Fruit fly (Drosophila melanogaster) whole organism, embryonic: ENCODE measurements around the gene SPH93.
A peak's percentile ranks its signal among the peaks of the same experiment; 100 is the strongest.

ENCODE experiments used
- Adf1 ChIP-seq: fragments of 200-800 bp; sonication (Bioruptor generic); IDR thresholded peaks from 2 replicates; pipeline ENCODE4 v1.3.6; 2022; ENCODE audit warnings: missing biosample characterization, missing genetic modification characterization
- Atf6 ChIP-seq: fragments of 200-800 bp; sonication (Bioruptor generic); IDR thresholded peaks from 2 replicates; pipeline ENCODE4 v1.3.6; 2022; ENCODE audit warnings: missing biosample characterization, missing genetic modification characterization
- Awh ChIP-seq: fragments of 200-800 bp; sonication (Bioruptor generic); IDR thresholded peaks from 2 replicates; pipeline ENCODE4, ENCODE4 v1.3.6; 2022; ENCODE audit warnings: missing biosample characterization, missing genetic modification characterization
- BEAF-32 ChIP-seq: fragments of 200-800 bp; sonication (Bioruptor generic); optimal IDR thresholded peaks from 3 replicates; lab custom pipeline; 2017; ENCODE audit warnings: missing biosample characterization, missing genetic modification characterization, mild to moderate bottlenecking, moderate library complexity, missing genetic modification reagents
- CG10147 ChIP-seq: fragments of 200-800 bp; sonication (Bioruptor generic); optimal IDR thresholded peaks from 2 replicates; lab custom pipeline; 2019; ENCODE audit warnings: missing biosample characterization, mild to moderate bottlenecking, missing genetic modification characterization, moderate library complexity
- CG1024 ChIP-seq: fragments of 200-800 bp; sonication (Bioruptor generic); IDR thresholded peaks from 2 replicates; pipeline ENCODE4 v1.3.6; 2022; ENCODE audit warnings: missing biosample characterization, missing genetic modification characterization
- CG10267 ChIP-seq: fragments of 200-800 bp; sonication (Bioruptor generic); optimal IDR thresholded peaks from 2 replicates; lab custom pipeline; 2018; ENCODE audit warnings: missing biosample characterization, mild to moderate bottlenecking, missing genetic modification characterization, moderate library complexity
- CG11504 ChIP-seq: fragments of 200-800 bp; sonication (Bioruptor generic); optimal IDR thresholded peaks from 3 replicates; lab custom pipeline; 2019; ENCODE audit warnings: missing biosample characterization, mild to moderate bottlenecking, missing genetic modification characterization, moderate library complexity
- CG11695 ChIP-seq: fragments of 200-800 bp; sonication (Bioruptor generic); IDR thresholded peaks from 3 replicates; pipeline ENCODE4 v1.3.6; 2022; ENCODE audit warnings: missing biosample characterization, missing genetic modification characterization
- CG12219 ChIP-seq: fragments of 200-800 bp; sonication (Bioruptor generic); optimal IDR thresholded peaks from 3 replicates; lab custom pipeline; 2018; ENCODE audit warnings: missing biosample characterization, mild to moderate bottlenecking, missing genetic modification characterization
- CG13424 ChIP-seq: fragments of 200-800 bp; sonication (Bioruptor generic); optimal IDR thresholded peaks from 2 replicates; lab custom pipeline; 2019; ENCODE audit warnings: missing biosample characterization, mild to moderate bottlenecking, missing genetic modification characterization, moderate library complexity
- CG14014 ChIP-seq: fragments of 200-800 bp; sonication (Bioruptor generic); IDR thresholded peaks from 2 replicates; pipeline ENCODE4 v1.3.6; 2022; ENCODE audit warnings: missing biosample characterization, missing genetic modification characterization
- CG15269 ChIP-seq: fragments of 200-800 bp; sonication (Bioruptor generic); optimal IDR thresholded peaks from 2 replicates; lab custom pipeline; 2018; ENCODE audit warnings: missing biosample characterization, mild to moderate bottlenecking, missing genetic modification characterization, moderate library complexity
- CG18599 ChIP-seq: fragments of 200-800 bp; sonication (Bioruptor generic); optimal IDR thresholded peaks from 3 replicates; lab custom pipeline; 2017; ENCODE audit warnings: missing biosample characterization, missing genetic modification characterization, mild to moderate bottlenecking, moderate library complexity, missing genetic modification reagents
- CG2120 ChIP-seq: fragments of 200-800 bp; sonication (Bioruptor generic); optimal IDR thresholded peaks from 3 replicates; lab custom pipeline; 2016; ENCODE audit warnings: missing biosample characterization, missing genetic modification characterization
- CG31441 ChIP-seq: fragments of 200-800 bp; sonication (Bioruptor generic); IDR thresholded peaks from 2 replicates; pipeline ENCODE4 v1.3.6; 2022; ENCODE audit warnings: missing biosample characterization, missing genetic modification characterization
- CG4360 ChIP-seq: fragments of 200-800 bp; sonication (Bioruptor generic); IDR thresholded peaks from 2 replicates; pipeline ENCODE4 v1.3.6; 2022; ENCODE audit warnings: missing biosample characterization, missing genetic modification characterization
- CG8089 ChIP-seq: fragments of 200-800 bp; sonication (Bioruptor generic); optimal IDR thresholded peaks from 3 replicates; lab custom pipeline; 2016; ENCODE audit warnings: missing biosample characterization, missing genetic modification characterization
- D ChIP-seq, 2 experiments: fragments of 200-800 bp in 1 of 2; fragments of >200 bp in 1 of 2; sonication (Bioruptor generic) in 1 of 2; optimal IDR thresholded peaks; 2 replicates in 1 of 2; 3 replicates in 1 of 2; lab custom pipeline; 2017; ENCODE audit warnings: mild to moderate bottlenecking in 1 of 2, missing biosample characterization in 1 of 2, missing genetic modification characterization in 1 of 2, missing genetic modification reagents in 1 of 2
- Dip2 ChIP-seq: fragments of 200-800 bp; sonication (Bioruptor generic); IDR thresholded peaks from 2 replicates; pipeline ENCODE4 v1.3.6; 2022; ENCODE audit warnings: missing biosample characterization, missing genetic modification characterization
- Dll ChIP-seq: fragments of 200-800 bp; sonication (Bioruptor generic); IDR thresholded peaks from 4 replicates; pipeline ENCODE4 v1.3.6; 2022; ENCODE audit warnings: missing biosample characterization, missing genetic modification characterization; ENCODE audit not compliant: partially characterized antibody
- Fer1 ChIP-seq: fragments of 200-800 bp; sonication (Bioruptor generic); optimal IDR thresholded peaks from 2 replicates; lab custom pipeline; 2017; ENCODE audit warnings: missing biosample characterization, mild to moderate bottlenecking, missing genetic modification characterization
- Hmr ChIP-seq: fragments of 200-800 bp; sonication (Bioruptor generic); optimal IDR thresholded peaks from 3 replicates; lab custom pipeline; 2017; ENCODE audit warnings: mild to moderate bottlenecking, missing biosample characterization, missing genetic modification reagents, missing genetic modification characterization
- Hsf ChIP-seq: fragments of 200-800 bp; sonication (Bioruptor generic); optimal IDR thresholded peaks from 3 replicates; lab custom pipeline; 2016; ENCODE audit warnings: missing biosample characterization, missing genetic modification characterization
- MESR4 ChIP-seq: fragments of 200-800 bp; sonication (Bioruptor generic); optimal IDR thresholded peaks from 2 replicates; lab custom pipeline; 2018; ENCODE audit warnings: missing biosample characterization, mild to moderate bottlenecking, missing genetic modification characterization, moderate library complexity
- Med ChIP-seq: fragments of 200-800 bp; sonication (Bioruptor generic); peaks from one replicate; lab custom pipeline; 2016; ENCODE audit warnings: missing biosample characterization, missing genetic modification characterization, mild to moderate bottlenecking, inconsistent platforms, moderate library complexity
- NC2α ChIP-seq: fragments of 200-800 bp; sonication (Bioruptor generic); optimal IDR thresholded peaks from 2 replicates; lab custom pipeline; 2016; ENCODE audit warnings: missing biosample characterization, missing genetic modification characterization
- Nf-YB ChIP-seq: fragments of 200-800 bp; sonication (Bioruptor generic); optimal IDR thresholded peaks from 3 replicates; lab custom pipeline; 2019; ENCODE audit warnings: missing biosample characterization, mild to moderate bottlenecking, missing genetic modification characterization, moderate library complexity
- PHDP ChIP-seq: fragments of 200-800 bp; sonication (Bioruptor generic); optimal IDR thresholded peaks from 3 replicates; lab custom pipeline; 2018; ENCODE audit warnings: missing biosample characterization, mild to moderate bottlenecking, missing genetic modification characterization, moderate library complexity
- Sox102F ChIP-seq: fragments of 200-800 bp; sonication (Bioruptor generic); optimal IDR thresholded peaks from 2 replicates; lab custom pipeline; 2018; ENCODE audit warnings: missing biosample characterization, mild to moderate bottlenecking, missing genetic modification characterization, moderate library complexity
- Xrp1 ChIP-seq: fragments of 200-800 bp; sonication (Bioruptor generic); IDR thresholded peaks from 2 replicates; pipeline ENCODE4 v1.3.6; 2022; ENCODE audit warnings: missing biosample characterization, missing genetic modification characterization
- ap ChIP-seq: fragments of 200-800 bp; sonication (Bioruptor generic); IDR thresholded peaks from 2 replicates; pipeline ENCODE4 v1.3.6; 2022; ENCODE audit warnings: missing biosample characterization, missing genetic modification characterization
- bsh ChIP-seq, 2 experiments: fragments of 200-800 bp; sonication (Bioruptor generic); optimal IDR thresholded peaks; 2 replicates each; lab custom pipeline; 2017 to 2018; ENCODE audit warnings: mild to moderate bottlenecking in 2 of 2, missing biosample characterization in 2 of 2, missing genetic modification characterization in 2 of 2, moderate library complexity in 1 of 2
- ewg ChIP-seq: fragments of 200-800 bp; sonication (Bioruptor generic); optimal IDR thresholded peaks from 3 replicates; lab custom pipeline; 2017; ENCODE audit warnings: mild to moderate bottlenecking, missing biosample characterization, missing genetic modification reagents, missing genetic modification characterization
- fu2 ChIP-seq: fragments of 200-800 bp; sonication (Bioruptor generic); optimal IDR thresholded peaks from 2 replicates; lab custom pipeline; 2016; ENCODE audit warnings: missing biosample characterization, missing genetic modification characterization
- gem ChIP-seq: fragments of 200-800 bp; sonication (Bioruptor generic); optimal IDR thresholded peaks from 2 replicates; lab custom pipeline; 2019; ENCODE audit warnings: missing biosample characterization, mild to moderate bottlenecking, missing genetic modification characterization, moderate library complexity
- gsb ChIP-seq: fragments of 200-800 bp; sonication (Bioruptor generic); IDR thresholded peaks from 2 replicates; pipeline ENCODE4 v1.3.6; 2022; ENCODE audit warnings: missing biosample characterization, missing genetic modification characterization
- h ChIP-seq: fragments of >200 bp; optimal IDR thresholded peaks from 2 replicates; lab custom pipeline; 2017
- jumu ChIP-seq: fragments of 200-800 bp; sonication (Bioruptor generic); optimal IDR thresholded peaks from 3 replicates; lab custom pipeline; 2016; ENCODE audit warnings: missing biosample characterization, missing genetic modification characterization
- oc ChIP-seq: fragments of 200-800 bp; sonication (Bioruptor generic); optimal IDR thresholded peaks from 2 replicates; lab custom pipeline; 2018; ENCODE audit warnings: missing biosample characterization, mild to moderate bottlenecking, missing genetic modification characterization, moderate library complexity
- onecut ChIP-seq: fragments of 200-800 bp; sonication (Bioruptor generic); IDR thresholded peaks from 2 replicates; pipeline ENCODE4 v1.3.6; 2022; ENCODE audit warnings: missing biosample characterization, missing genetic modification characterization
- pan ChIP-seq, 4 experiments: fragments of >200 bp in 3 of 4; fragments of 200-800 bp in 1 of 4; sonication (Bioruptor generic) in 1 of 4; optimal IDR thresholded peaks in 3 of 4; IDR thresholded peaks in 1 of 4; 2 replicates each; pipeline versions ENCODE4 v1.3.6 to Lab custom; 2017 to 2022; ENCODE audit warnings: missing biosample characterization in 2 of 4, missing genetic modification characterization in 2 of 4, mixed read lengths in 1 of 4
- pho ChIP-seq: fragments of 200-800 bp; sonication (Bioruptor generic); optimal IDR thresholded peaks from 2 replicates; lab custom pipeline; 2016; ENCODE audit warnings: missing biosample characterization, missing genetic modification characterization
- sisA ChIP-seq: fragments of 200-800 bp; sonication (Bioruptor generic); IDR thresholded peaks from 2 replicates; pipeline ENCODE4 v1.3.6; 2022; ENCODE audit warnings: missing biosample characterization, missing genetic modification characterization
- slbo ChIP-seq: fragments of 200-800 bp; sonication (Bioruptor generic); IDR thresholded peaks from 2 replicates; pipeline ENCODE4 v1.3.6; 2022; ENCODE audit warnings: missing biosample characterization, missing genetic modification characterization
- so ChIP-seq: fragments of 200-800 bp; sonication (Bioruptor generic); IDR thresholded peaks from 3 replicates; pipeline ENCODE4 v1.3.6; 2022; ENCODE audit warnings: missing biosample characterization, missing genetic modification characterization
- sqz ChIP-seq: fragments of 200-800 bp; sonication (Bioruptor generic); optimal IDR thresholded peaks from 3 replicates; lab custom pipeline; 2018; ENCODE audit warnings: missing biosample characterization, mild to moderate bottlenecking, missing genetic modification characterization
- sr ChIP-seq: fragments of 200-800 bp; sonication (Bioruptor generic); IDR thresholded peaks from 3 replicates; pipeline ENCODE4 v1.3.6; 2022; ENCODE audit warnings: missing biosample characterization, missing genetic modification characterization
- unpg ChIP-seq: fragments of 200-800 bp; sonication (Bioruptor generic); optimal IDR thresholded peaks from 3 replicates; lab custom pipeline; 2018; ENCODE audit warnings: missing biosample characterization, mild to moderate bottlenecking, missing genetic modification characterization, moderate library complexity
- vfl ChIP-seq: fragments of 200-800 bp; sonication (Bioruptor generic); optimal IDR thresholded peaks from 2 replicates; lab custom pipeline; 2016; ENCODE audit warnings: missing biosample characterization, missing genetic modification characterization
- vnd ChIP-seq: fragments of 200-800 bp; sonication (Bioruptor generic); IDR thresholded peaks from 3 replicates; pipeline ENCODE4 v1.3.6; 2022; ENCODE audit warnings: missing biosample characterization, missing genetic modification characterization; ENCODE audit not compliant: partially characterized antibody

The SPH93 gene

DNA sequence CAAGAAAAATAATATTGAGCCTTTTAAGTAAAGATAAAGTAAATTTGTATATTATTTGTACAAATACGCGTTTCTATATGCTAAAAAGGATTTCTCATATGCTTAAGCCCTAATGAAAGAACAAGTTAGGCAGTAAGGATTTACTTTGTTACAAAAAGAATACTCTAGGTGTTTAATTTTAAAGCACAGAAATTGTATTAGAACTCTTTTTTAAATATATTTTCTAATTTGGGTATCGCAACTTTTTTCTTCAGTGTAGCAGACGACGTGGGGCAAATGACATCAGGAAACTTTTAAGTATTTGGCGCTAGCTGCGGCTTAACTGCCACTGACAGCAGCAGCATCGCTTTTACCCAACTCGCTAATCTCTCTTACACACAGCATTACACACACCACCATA is 33.6 kb downstream of the SPH93 start (continued):
- TF ChIP-seq Adf1 (no peak), CG2120 (GFP tag; lab: Kevin White, UChicago) (peak; percentile 26), sqz (GFP tag; lab: Kevin White, UChicago) (no peak), CG11504 (tag; lab: Kevin White, UChicago) (peak; percentile 60), D (optimal IDR thresholded peaks at IDR 0.05; lab: Kevin White, UChicago) (no peak), D (GFP tag; optimal IDR thresholded peaks at IDR 0.05; lab: Kevin White, UChicago) (no peak), jumu (GFP tag; lab: Kevin White, UChicago) (no peak), fu2 (GFP tag; lab: Kevin White, UChicago) (no peak), NC2α (GFP tag; lab: Kevin White, UChicago) (no peak), CG15269 (tag; lab: Kevin White, UChicago) (no peak), so (GFP tag; lab: Robert Waterston, UW) (no peak), gsb (GFP tag; lab: Robert Waterston, UW) (no peak), pho (GFP tag; lab: Kevin White, UChicago) (no peak), Atf6 (GFP tag; lab: Robert Waterston, UW) (no peak), CG10147 (GFP tag; lab: Kevin White, UChicago) (no peak), onecut (GFP tag; lab: Robert Waterston, UW) (no peak), CG10267 (tag; lab: Kevin White, UChicago) (no peak), CG18599 (GFP tag; lab: Kevin White, UChicago) (peak; percentile 44), CG14014 (no peak), Sox102F (GFP tag; lab: Kevin White, UChicago) (peak; percentile 30), Dll (GFP tag; lab: Robert Waterston, UW) (no peak), oc (tag; lab: Kevin White, UChicago) (peak; percentile 13), Med (GFP tag; lab: Kevin White, UChicago) (peak; percentile 61), ap (GFP tag; lab: Robert Waterston, UW) (no peak), MESR4 (GFP tag; lab: Kevin White, UChicago) (no peak), Awh (GFP tag; lab: Robert Waterston, UW) (no peak), vfl (GFP tag; lab: Kevin White, UChicago) (no peak), h (lab: Kevin White, UChicago) (no peak), unpg (GFP tag; lab: Kevin White, UChicago) (peak; percentile 1), vnd (GFP tag; lab: Robert Waterston, UW) (no peak), CG12219 (no peak), gem (peak; percentile 39), Hmr (GFP tag; lab: Kevin White, UChicago) (peak; percentile 28), CG11695 (GFP tag; lab: Robert Waterston, UW) (no peak), ewg (no peak), Xrp1 (GFP tag; lab: Robert Waterston, UW) (no peak), CG4360 (GFP tag; lab: Robert Waterston, UW) (no peak), sisA (GFP tag; lab: Robert Waterston, UW) (no peak), bsh (GFP tag; optimal IDR thresholded peaks at IDR 0.05; lab: Kevin White, UChicago) (peak in 1 of 2 experiments; percentile 2), sr (GFP tag; lab: Robert Waterston, UW) (no peak), Hsf (GFP tag; lab: Kevin White, UChicago) (no peak), Nf-YB (GFP tag; lab: Kevin White, UChicago) (no peak), slbo (GFP tag; lab: Robert Waterston, UW) (no peak), CG1024 (no peak), Dip2 (GFP tag; lab: Robert Waterston, UW) (no peak), BEAF-32 (GFP tag; lab: Kevin White, UChicago) (no peak), CG31441 (GFP tag; lab: Robert Waterston, UW) (no peak), CG8089 (GFP tag; lab: Kevin White, UChicago) (no peak), pan (optimal IDR thresholded peaks at IDR 0.05; lab: Kevin White, UChicago) (no peak), pan (GFP tag; optimal IDR thresholded peaks at IDR 0.05 in 1 of 2, IDR thresholded peaks at IDR 0.05 in 1 of 2) (no peak), Fer1 (peak; percentile 19), PHDP (peak; percentile 29), CG13424 (tag; lab: Kevin White, UChicago) (peak; percentile 14)
